Fruit fly (Drosophila melanogaster): ENCODE data around the gene Kah.

dm6 chr3L:546819-547441 is 42.1 kb downstream of the Kah start:
- no peak for TF ChIP-seq Mnt (GFP tag; optimal IDR thresholded peaks at IDR 0.05)
- TF ChIP-seq pad (GFP tag; optimal IDR thresholded peaks at IDR 0.05): no peak
- no peak for TF ChIP-seq CG33017 (tag; optimal IDR thresholded peaks at IDR 0.05)
- no peak for TF ChIP-seq tj (GFP tag; optimal IDR thresholded peaks at IDR 0.05)

Measured in whole organism, adult.